Fruit fly (Drosophila melanogaster): Measurements from ENCODE around the gene TfIIB.
A peak's percentile ranks its signal among the peaks of the same experiment; 100 is the strongest.

The TfIIB gene

dm6 chr2L:10381890-10382450 lies 49.2 kb upstream of the TfIIB start, which contains the start of gene CG5096 (continued):
- TF ChIP-seq emc (GFP tag; optimal IDR thresholded peaks at IDR 0.05) (peak; percentile 59), hkb (optimal IDR thresholded peaks at IDR 0.05) (no peak), hkb (GFP tag; IDR thresholded peaks at IDR 0.05) (peak; percentile 96), Fer1 (GFP tag; optimal IDR thresholded peaks at IDR 0.05) (peak; percentile 95), Rfx (GFP tag; IDR thresholded peaks at IDR 0.05) (peak; percentile 93), Max (GFP tag; optimal IDR thresholded peaks at IDR 0.05) (peak; percentile 70), CG3163 (GFP tag; optimal IDR thresholded peaks at IDR 0.05) (peak; percentile 46), Stat92E (GFP tag; optimal IDR thresholded peaks at IDR 0.05) (no peak), CG6175 (GFP tag; IDR thresholded peaks at IDR 0.05) (peak; percentile 63; the same call in 1 of the 3 replicates), CG11093 (GFP tag; IDR thresholded peaks at IDR 0.05) (peak; percentile 65; the same call in 1 of the 3 replicates), Chrac-16 (GFP tag; optimal IDR thresholded peaks at IDR 0.05) (peak; percentile 58), CG7928 (GFP tag; optimal IDR thresholded peaks at IDR 0.05) (peak; percentile 41), schlank (tag; optimal IDR thresholded peaks at IDR 0.05) (peak; percentile 84), sisA (GFP tag; IDR thresholded peaks at IDR 0.05) (peak; percentile 72; the same call in 1 of the 2 replicates), CG12744 (GFP tag; optimal IDR thresholded peaks at IDR 0.05) (peak; percentile 82), CG34224 (GFP tag; IDR thresholded peaks at IDR 0.05; ENCODE audit: partially characterized antibody) (no peak), fd96Cb (tag; optimal IDR thresholded peaks at IDR 0.05) (peak; percentile 84), Dad (GFP tag; optimal IDR thresholded peaks at IDR 0.05) (peak; percentile 51), HLH4C (GFP tag; IDR thresholded peaks at IDR 0.05; ENCODE audit: partially characterized antibody) (no peak), repo (GFP tag; optimal IDR thresholded peaks at IDR 0.05) (peak; percentile 39), C15 (GFP tag; IDR thresholded peaks at IDR 0.05) (peak; percentile 72; the same call in 1 of the 3 replicates), fd3F (GFP tag; optimal IDR thresholded peaks at IDR 0.05) (peak; percentile 87), wdn (GFP tag; IDR thresholded peaks at IDR 0.05) (peak; percentile 79), ttk (GFP tag; IDR thresholded peaks at IDR 0.05) (peak; percentile 82; the same call in 1 of the 2 replicates), org-1 (GFP tag; optimal IDR thresholded peaks at IDR 0.05) (peak; percentile 78), MTF-1 (GFP tag; optimal IDR thresholded peaks at IDR 0.05; ENCODE audit: borderline replicate concordance) (peak; percentile 60), Hmr (GFP tag; optimal IDR thresholded peaks at IDR 0.05) (peak; percentile 94), cwo (GFP tag; optimal IDR thresholded peaks at IDR 0.05) (peak; percentile 92), onecut (GFP tag; IDR thresholded peaks at IDR 0.05) (peak; percentile 81), CHES-1-like (GFP tag; optimal IDR thresholded peaks at IDR 0.05) (peak; percentile 62), CG2678 (tag; optimal IDR thresholded peaks at IDR 0.05) (peak; percentile 97), shn (GFP tag; optimal IDR thresholded peaks at IDR 0.05) (peak; percentile 18), CG33557 (GFP tag; optimal IDR thresholded peaks at IDR 0.05) (no peak), CG16779 (GFP tag; IDR thresholded peaks at IDR 0.05) (0 out of 2 replicates have a peak, but pooled peaks have one; percentile 60), cg (GFP tag; optimal IDR thresholded peaks at IDR 0.05) (no peak), CG18262 (tag; optimal IDR thresholded peaks at IDR 0.05) (peak; percentile 87), CrebB (tag; optimal IDR thresholded peaks at IDR 0.05) (peak; percentile 89), CG8765 (GFP tag; IDR thresholded peaks at IDR 0.05) (no peak; the same call in 1 of the 2 replicates), Camta (GFP tag; optimal IDR thresholded peaks at IDR 0.05) (peak; percentile 78), CG4360 (GFP tag; IDR thresholded peaks at IDR 0.05) (peak; percentile 62), salm (tag; optimal IDR thresholded peaks at IDR 0.05) (peak; percentile 87), pfk (GFP tag; optimal IDR thresholded peaks at IDR 0.05) (no peak), inv (GFP tag; IDR thresholded peaks at IDR 0.05; ENCODE audit: partially characterized antibody) (no peak), ssp (GFP tag; IDR thresholded peaks at IDR 0.05) (peak; percentile 62), eve (GFP tag; optimal IDR thresholded peaks at IDR 0.05) (peak in 1 of 2 experiments; percentile 78), dmrt99B (tag; optimal IDR thresholded peaks at IDR 0.05) (peak; percentile 92), CG4424 (GFP tag; optimal IDR thresholded peaks at IDR 0.05) (peak; percentile 74), Eip74EF (GFP tag; optimal IDR thresholded peaks at IDR 0.05) (peak in 1 of 2 experiments; percentile 87), CG34376 (GFP tag; optimal IDR thresholded peaks at IDR 0.05) (peak; percentile 83)
